Fruit fly (Drosophila melanogaster): ENCODE data around the gene w.

The w gene

dm6 chrX:2796345-2797256, at the start of gene w:
Gene w (minus strand): TSS chrX:2796466.
- no peak for TF ChIP-seq CG11617 (GFP tag; optimal IDR thresholded peaks at IDR 0.05)
- peak; percentile 1 for TF ChIP-seq pad (GFP tag; optimal IDR thresholded peaks at IDR 0.05)
- no peak for TF ChIP-seq CG1620 (GFP tag; optimal IDR thresholded peaks at IDR 0.05)
- TF ChIP-seq CG14711 (tag; optimal IDR thresholded peaks at IDR 0.05): peak; percentile 26
- no peak for TF ChIP-seq kay (GFP tag; ENCODE audit: borderline replicate concordance)

- no peak for TF ChIP-seq toe (GFP tag; optimal IDR thresholded peaks at IDR 0.05)
- TF ChIP-seq bab1 (GFP tag; optimal IDR thresholded peaks at IDR 0.05): no peak
- no peak for TF ChIP-seq CG14711 (tag; optimal IDR thresholded peaks at IDR 0.05)
Observed at dm6 chrX:2814423-2814822, 18.2 kb upstream of the w start.

dm6 chrX:2813106-2813505, 16.8 kb upstream of the w start:
- TF ChIP-seq CG5204 (GFP tag; optimal IDR thresholded peaks at IDR 0.05) (no peak), ovo (GFP tag; optimal IDR thresholded peaks at IDR 0.05) (no peak), CG12768 (GFP tag; optimal IDR thresholded peaks at IDR 0.05) (no peak), Crg-1 (GFP tag; optimal IDR thresholded peaks at IDR 0.05) (no peak), Mnt (GFP tag; optimal IDR thresholded peaks at IDR 0.05) (no peak), kay (GFP tag; ENCODE audit: borderline replicate concordance) (no peak), CG7045 (GFP tag; optimal IDR thresholded peaks at IDR 0.05) (no peak), bab1 (GFP tag; optimal IDR thresholded peaks at IDR 0.05) (no peak)

- no peak for TF ChIP-seq CG7101 (tag; optimal IDR thresholded peaks at IDR 0.05)
- TF ChIP-seq Hr96 (GFP tag; optimal IDR thresholded peaks at IDR 0.05): no peak
- TF ChIP-seq kay (GFP tag; ENCODE audit: borderline replicate concordance): no peak
- TF ChIP-seq Crg-1 (GFP tag; optimal IDR thresholded peaks at IDR 0.05): no peak
- TF ChIP-seq Clk (GFP tag; optimal IDR thresholded peaks at IDR 0.05): no peak
- TF ChIP-seq bab1 (GFP tag; optimal IDR thresholded peaks at IDR 0.05): no peak
- TF ChIP-seq CG14711 (tag; optimal IDR thresholded peaks at IDR 0.05): no peak
- no peak for TF ChIP-seq CG33017 (tag; optimal IDR thresholded peaks at IDR 0.05)
- TF ChIP-seq CG1620 (GFP tag; optimal IDR thresholded peaks at IDR 0.05): no peak
- TF ChIP-seq ovo (GFP tag; optimal IDR thresholded peaks at IDR 0.05): no peak
- TF ChIP-seq CG11617 (GFP tag; optimal IDR thresholded peaks at IDR 0.05): no peak
- TF ChIP-seq cic (GFP tag; optimal IDR thresholded peaks at IDR 0.05): no peak
- no peak for TF ChIP-seq CG5204 (GFP tag; optimal IDR thresholded peaks at IDR 0.05)
- no peak for TF ChIP-seq CG7045 (GFP tag; optimal IDR thresholded peaks at IDR 0.05)
- no peak for TF ChIP-seq Mnt (GFP tag; optimal IDR thresholded peaks at IDR 0.05)
- TF ChIP-seq pad (GFP tag; optimal IDR thresholded peaks at IDR 0.05): no peak
- TF ChIP-seq tj (GFP tag; optimal IDR thresholded peaks at IDR 0.05): no peak
Observed at dm6 chrX:2811703-2812102, 15.4 kb upstream of the w start.

dm6 chrX:2811059-2811458, 14.8 kb upstream of the w start:
- TF ChIP-seq Mnt (GFP tag; optimal IDR thresholded peaks at IDR 0.05) (no peak), CG14711 (tag; optimal IDR thresholded peaks at IDR 0.05) (no peak), CG11617 (GFP tag; optimal IDR thresholded peaks at IDR 0.05) (no peak), pad (GFP tag; optimal IDR thresholded peaks at IDR 0.05) (no peak), CG12768 (GFP tag; optimal IDR thresholded peaks at IDR 0.05) (no peak)

- no peak for TF ChIP-seq CG14711 (tag; optimal IDR thresholded peaks at IDR 0.05)
- no peak for TF ChIP-seq kay (GFP tag; ENCODE audit: borderline replicate concordance)
- TF ChIP-seq cnc (optimal IDR thresholded peaks at IDR 0.05): no peak
- TF ChIP-seq Mnt (GFP tag; optimal IDR thresholded peaks at IDR 0.05): no peak
- TF ChIP-seq CG7045 (GFP tag; optimal IDR thresholded peaks at IDR 0.05): no peak
Observed at dm6 chrX:2809581-2809980, 13.3 kb upstream of the w start, which contains the start of gene CG12498. Gene CG12498 (plus strand): TSS chrX:2809881.

- TF ChIP-seq cnc (optimal IDR thresholded peaks at IDR 0.05): no peak
- no peak for TF ChIP-seq CG7045 (GFP tag; optimal IDR thresholded peaks at IDR 0.05)
- no peak for TF ChIP-seq Hr96 (GFP tag; optimal IDR thresholded peaks at IDR 0.05)
- TF ChIP-seq ovo (GFP tag; optimal IDR thresholded peaks at IDR 0.05): no peak
- no peak for TF ChIP-seq CG12768 (GFP tag; optimal IDR thresholded peaks at IDR 0.05)
- no peak for TF ChIP-seq CG11617 (GFP tag; optimal IDR thresholded peaks at IDR 0.05)
- no peak for TF ChIP-seq pad (GFP tag; optimal IDR thresholded peaks at IDR 0.05)
- TF ChIP-seq Mnt (GFP tag; optimal IDR thresholded peaks at IDR 0.05): no peak
- TF ChIP-seq Crg-1 (GFP tag; optimal IDR thresholded peaks at IDR 0.05): no peak
- no peak for TF ChIP-seq cic (GFP tag; optimal IDR thresholded peaks at IDR 0.05)
- no peak for TF ChIP-seq Clk (GFP tag; optimal IDR thresholded peaks at IDR 0.05)
- TF ChIP-seq CG33017 (tag; optimal IDR thresholded peaks at IDR 0.05): no peak
- TF ChIP-seq CG1620 (GFP tag; optimal IDR thresholded peaks at IDR 0.05): no peak
Observed at dm6 chrX:2803776-2804175, 7.5 kb upstream of the w start.
